Worm (Caenorhabditis elegans) whole organism, mixed stage, embryonic: Measurements from ENCODE around the gene tre-4.

Experiments used
- M03D4.4 ChIP-seq: sonication (generic microtip); optimal IDR thresholded peaks from 2 replicates; lab custom pipeline; 2017; ENCODE audit warnings: mild to moderate bottlenecking, missing genetic modification characterization, missing compliant biosample characterization
- bed-3 ChIP-seq: fragments of 200-800 bp; sonication (Bioruptor generic); optimal IDR thresholded peaks from 3 replicates; lab custom pipeline; 2018; ENCODE audit warnings: mild to moderate bottlenecking, missing genetic modification characterization, moderate library complexity, missing compliant biosample characterization
- blmp-1 ChIP-seq: fragments of 150-350 bp; optimal IDR thresholded peaks from 2 replicates; lab custom pipeline; 2014; ENCODE audit warnings: missing biosample characterization, missing genetic modification characterization
- ceh-39 ChIP-seq: fragments of 150-350 bp; optimal IDR thresholded peaks from 2 replicates; lab custom pipeline; 2014; ENCODE audit warnings: missing biosample characterization, missing genetic modification characterization
- ceh-43 ChIP-seq: fragments of 200-800 bp; sonication (Bioruptor generic); optimal IDR thresholded peaks from 2 replicates; lab custom pipeline; 2018; ENCODE audit warnings: mild to moderate bottlenecking, missing genetic modification characterization, moderate library complexity, missing compliant biosample characterization
- ceh-83 ChIP-seq: fragments of 200-800 bp; sonication (Bioruptor generic); optimal IDR thresholded peaks from 2 replicates; lab custom pipeline; 2018; ENCODE audit warnings: mild to moderate bottlenecking, missing genetic modification characterization, missing compliant biosample characterization
- ces-1 ChIP-seq: fragments of 150-350 bp; optimal IDR thresholded peaks from 2 replicates; lab custom pipeline; 2014; ENCODE audit warnings: missing biosample characterization, missing genetic modification reagents, missing genetic modification characterization
- cnd-1 ChIP-seq: fragments of 200-800 bp; sonication (Bioruptor generic); optimal IDR thresholded peaks from 2 replicates; lab custom pipeline; 2018; ENCODE audit warnings: mild to moderate bottlenecking, missing genetic modification characterization, missing compliant biosample characterization
- drap-1 ChIP-seq: fragments of 200-800 bp; sonication (Bioruptor generic); optimal IDR thresholded peaks from 3 replicates; lab custom pipeline; 2018; ENCODE audit warnings: mild to moderate bottlenecking, missing genetic modification characterization, missing compliant biosample characterization
- elt-1 ChIP-seq: sonication (generic microtip); optimal IDR thresholded peaks from 2 replicates; lab custom pipeline; 2017; ENCODE audit warnings: missing genetic modification characterization, mild to moderate bottlenecking, missing compliant biosample characterization, antibody characterized with exemption, moderate library complexity, borderline replicate concordance; ENCODE audit not compliant: insufficient read depth
- elt-3 ChIP-seq: fragments of 150-350 bp; optimal IDR thresholded peaks from 2 replicates; lab custom pipeline; 2014; ENCODE audit warnings: missing biosample characterization, missing genetic modification characterization
- flh-1 ChIP-seq: fragments of 200-800 bp; sonication (Bioruptor generic); optimal IDR thresholded peaks from 2 replicates; lab custom pipeline; 2018; ENCODE audit warnings: mild to moderate bottlenecking, missing genetic modification characterization, moderate library complexity, missing compliant biosample characterization
- ham-2 ChIP-seq: fragments of 200-800 bp; sonication (Bioruptor generic); optimal IDR thresholded peaks from 2 replicates; lab custom pipeline; 2018; ENCODE audit warnings: mild to moderate bottlenecking, missing genetic modification characterization, missing compliant biosample characterization
- hlh-1 ChIP-seq: fragments of 150-350 bp; optimal IDR thresholded peaks from 2 replicates; lab custom pipeline; 2014; ENCODE audit warnings: missing biosample characterization, missing genetic modification reagents, missing genetic modification characterization
- lin-13 ChIP-seq: fragments of 150-350 bp; optimal IDR thresholded peaks from 2 replicates; lab custom pipeline; 2014; ENCODE audit warnings: missing biosample characterization, missing genetic modification characterization
- lin-32 ChIP-seq: fragments of 200-800 bp; sonication (Bioruptor generic); optimal IDR thresholded peaks from 2 replicates; lab custom pipeline; 2018; ENCODE audit warnings: mild to moderate bottlenecking, missing genetic modification characterization, missing compliant biosample characterization
- lsy-2 ChIP-seq: fragments of 150-350 bp; optimal IDR thresholded peaks from 2 replicates; lab custom pipeline; 2014; ENCODE audit warnings: missing biosample characterization, missing genetic modification characterization
- mab-5 ChIP-seq: fragments of 150-350 bp; optimal IDR thresholded peaks from 2 replicates; lab custom pipeline; 2014; ENCODE audit warnings: missing biosample characterization, missing genetic modification characterization
- mep-1 ChIP-seq: fragments of 150-350 bp; optimal IDR thresholded peaks from 2 replicates; lab custom pipeline; 2017; ENCODE audit warnings: missing biosample characterization, missing genetic modification reagents, missing genetic modification characterization, inconsistent platforms
- mls-2 ChIP-seq: sonication (generic microtip); optimal IDR thresholded peaks from 2 replicates; lab custom pipeline; 2016; ENCODE audit warnings: mild to moderate bottlenecking, missing genetic modification characterization, moderate library complexity, missing compliant biosample characterization
- nhr-12 ChIP-seq: fragments of 150-350 bp; optimal IDR thresholded peaks from 2 replicates; lab custom pipeline; 2014; ENCODE audit warnings: missing biosample characterization, missing genetic modification characterization
- nhr-2 ChIP-seq: fragments of 150-350 bp; optimal IDR thresholded peaks from 2 replicates; lab custom pipeline; 2014; ENCODE audit warnings: missing biosample characterization, missing genetic modification characterization
- nhr-76 ChIP-seq: sonication (generic microtip); optimal IDR thresholded peaks from 2 replicates; lab custom pipeline; 2017; ENCODE audit warnings: missing biosample characterization, missing genetic modification characterization
- pha-4 ChIP-seq: fragments of 150-350 bp; optimal IDR thresholded peaks from 2 replicates; lab custom pipeline; 2018; ENCODE audit warnings: missing biosample characterization, missing genetic modification reagents, missing genetic modification characterization
- sem-2 ChIP-seq: fragments of 200-800 bp; sonication (Bioruptor generic); optimal IDR thresholded peaks from 2 replicates; lab custom pipeline; 2018; ENCODE audit warnings: mild to moderate bottlenecking, missing genetic modification characterization, missing compliant biosample characterization
- snpc-4 ChIP-seq: fragments of 150-350 bp; optimal IDR thresholded peaks from 2 replicates; lab custom pipeline; 2014; ENCODE audit warnings: missing biosample characterization, missing genetic modification characterization
- sptf-1 ChIP-seq: sonication (generic microtip); optimal IDR thresholded peaks from 2 replicates; lab custom pipeline; 2017; ENCODE audit warnings: mild to moderate bottlenecking, missing genetic modification characterization, moderate library complexity, missing compliant biosample characterization
- tbx-8 ChIP-seq: fragments of 200-800 bp; sonication (Bioruptor generic); optimal IDR thresholded peaks from 2 replicates; lab custom pipeline; 2018; ENCODE audit warnings: mild to moderate bottlenecking, missing genetic modification characterization, moderate library complexity, missing compliant biosample characterization
- unc-120 ChIP-seq: sonication (generic microtip); optimal IDR thresholded peaks from 2 replicates; lab custom pipeline; 2017; ENCODE audit warnings: missing genetic modification characterization, missing compliant biosample characterization; ENCODE audit not compliant: poor library complexity, severe bottlenecking
- unc-39 ChIP-seq: fragments of 150-350 bp; optimal IDR thresholded peaks from 2 replicates; lab custom pipeline; 2014; ENCODE audit warnings: missing biosample characterization, missing genetic modification characterization
- unc-62 ChIP-seq: fragments of 150-350 bp; optimal IDR thresholded peaks from 2 replicates; lab custom pipeline; 2014; ENCODE audit warnings: missing biosample characterization, missing genetic modification reagents, missing genetic modification characterization
- zip-8 ChIP-seq: fragments of 150-350 bp; optimal IDR thresholded peaks from 2 replicates; lab custom pipeline; 2014; ENCODE audit warnings: missing biosample characterization, missing genetic modification characterization
- ztf-11 ChIP-seq: fragments of 150-350 bp; optimal IDR thresholded peaks from 2 replicates; lab custom pipeline; 2014; ENCODE audit warnings: missing biosample characterization, missing genetic modification characterization

Gene tre-4

ce11 chrX:13443283-13443682 lies 28.7 kb upstream of the tre-4 start:
- TF ChIP-seq flh-1 (GFP tag; lab: Kevin White, UChicago) (no peak), nhr-12 (tag; lab: Kevin White, UChicago) (no peak), unc-120 (tag; lab: Kevin White, UChicago) (no peak), lin-32 (no peak), nhr-76 (no peak), blmp-1 (tag; lab: Kevin White, UChicago) (no peak), elt-1 (tag; lab: Kevin White, UChicago) (no peak), ceh-83 (GFP tag; lab: Kevin White, UChicago) (no peak), mls-2 (tag; lab: Kevin White, UChicago) (no peak), unc-62 (GFP tag; lab: Kevin White, UChicago) (no peak), zip-8 (no peak)

- TF ChIP-seq ces-1 (GFP tag; lab: Kevin White, UChicago) (no peak), cnd-1 (tag; lab: Kevin White, UChicago) (no peak), ceh-83 (GFP tag; lab: Kevin White, UChicago) (no peak), nhr-76 (no peak), bed-3 (GFP tag; lab: Kevin White, UChicago) (no peak), hlh-1 (tag; lab: Kevin White, UChicago) (no peak), lsy-2 (tag; lab: Kevin White, UChicago) (no peak), tbx-8 (GFP tag; lab: Kevin White, UChicago) (no peak), pha-4 (tag; lab: Kevin White, UChicago) (no peak), lin-32 (no peak), unc-39 (tag; lab: Kevin White, UChicago) (no peak), mep-1 (no peak), ham-2 (GFP tag; lab: Kevin White, UChicago) (no peak)
Observed at ce11 chrX:13444267-13444666, 27.7 kb upstream of the tre-4 start.

DNA sequence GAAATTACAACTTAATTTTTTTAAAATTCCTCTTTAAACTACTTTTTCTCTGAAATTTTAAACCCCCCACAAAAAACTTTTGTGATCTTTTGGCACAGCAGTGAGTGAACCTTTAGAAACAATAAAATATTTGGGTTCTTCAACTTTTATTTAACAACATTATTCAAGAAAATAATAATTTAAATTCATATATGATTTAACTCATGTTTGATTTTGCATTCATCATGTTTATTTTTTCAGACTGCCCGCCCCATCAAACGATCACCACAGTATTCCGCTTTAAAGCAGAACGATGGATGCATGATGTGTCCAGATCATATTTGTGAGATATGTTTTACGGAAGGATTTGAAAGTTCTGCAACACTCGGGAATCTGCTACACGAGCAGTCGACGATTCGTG lies 25.5 kb upstream of the tre-4 start, which contains the start of gene set-8:
Gene set-8 (plus strand): TSS at position 301 of the 400 bp plus-strand sequence.
- TF ChIP-seq mab-5 (tag; lab: Kevin White, UChicago) = no peak
- no peak for TF ChIP-seq nhr-76
- TF ChIP-seq hlh-1 (tag; lab: Kevin White, UChicago) = no peak
- no peak for TF ChIP-seq snpc-4 (tag; lab: Kevin White, UChicago)
- TF ChIP-seq ceh-39 (tag; lab: Kevin White, UChicago) = no peak
- TF ChIP-seq cnd-1 (tag; lab: Kevin White, UChicago) = no peak
- TF ChIP-seq ztf-11 (tag; lab: Kevin White, UChicago) = no peak

DNA sequence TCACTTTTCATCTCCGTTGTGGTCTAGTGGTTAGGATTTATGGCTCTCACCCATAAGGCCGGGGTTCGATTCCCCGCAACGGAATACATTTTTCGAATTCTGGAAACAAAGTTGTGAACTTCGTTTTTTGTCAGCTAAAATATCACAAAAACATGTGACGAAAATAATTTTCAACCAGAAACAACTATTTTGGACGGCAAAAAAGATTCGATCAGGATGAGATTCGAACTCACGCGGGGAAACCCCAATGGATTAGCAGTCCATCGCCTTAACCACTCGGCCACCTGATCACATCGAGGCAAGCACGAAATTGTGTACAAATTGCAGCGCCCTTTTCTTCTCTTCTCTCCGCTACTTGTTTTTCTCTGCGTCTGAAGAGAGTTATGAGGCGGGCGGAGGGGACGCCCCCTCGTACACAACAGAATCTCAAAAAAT lies 23.3 kb upstream of the tre-4 start:
- peak; percentile 69 for TF ChIP-seq ham-2 (GFP tag; lab: Kevin White, UChicago)
- TF ChIP-seq mep-1 = peak; percentile 6
- TF ChIP-seq M03D4.4 = peak; percentile 65
- TF ChIP-seq flh-1 (GFP tag; lab: Kevin White, UChicago) = peak; percentile 21
- peak; percentile 46 for TF ChIP-seq sem-2 (GFP tag; lab: Kevin White, UChicago)
- TF ChIP-seq mls-2 (tag; lab: Kevin White, UChicago) = peak; percentile 87
- peak; percentile 88 for TF ChIP-seq sptf-1 (tag; lab: Kevin White, UChicago)
- peak; percentile 31 for TF ChIP-seq cnd-1 (tag; lab: Kevin White, UChicago)
- TF ChIP-seq ces-1 (GFP tag; lab: Kevin White, UChicago) = peak; percentile 27
- TF ChIP-seq unc-120 (tag; lab: Kevin White, UChicago) = peak; percentile 54
- TF ChIP-seq ceh-43 (GFP tag; lab: Kevin White, UChicago) = peak; percentile 64
- TF ChIP-seq bed-3 (GFP tag; lab: Kevin White, UChicago) = peak; percentile 43
- peak; percentile 83 for TF ChIP-seq drap-1 (GFP tag; lab: Kevin White, UChicago)
- peak; percentile 39 for TF ChIP-seq tbx-8 (GFP tag; lab: Kevin White, UChicago)
- TF ChIP-seq ceh-83 (GFP tag; lab: Kevin White, UChicago) = peak; percentile 83
- TF ChIP-seq lin-32 = peak; percentile 64

DNA sequence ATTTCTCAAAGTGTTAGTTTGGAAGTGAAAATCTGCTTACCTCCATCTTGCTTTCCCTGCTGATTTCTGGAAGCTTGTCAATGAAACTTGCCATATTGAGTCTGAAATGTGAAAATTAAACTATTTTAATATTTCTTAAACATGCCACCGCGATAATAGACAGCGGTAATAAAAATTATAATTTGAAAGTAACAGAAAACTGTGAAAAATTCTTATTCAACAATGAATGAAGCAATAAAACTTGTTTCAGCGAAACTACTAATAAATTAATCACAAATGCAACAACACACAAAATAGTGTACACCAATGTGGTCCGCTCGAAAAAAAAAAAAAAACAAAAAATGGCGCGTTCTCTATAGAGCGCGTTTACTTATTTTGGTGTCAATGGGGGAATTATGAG lies 20.4 kb upstream of the tre-4 start, which contains the start of gene F02D10.6:
Gene F02D10.6 (minus strand): TSS at position 101 of the 400 bp plus-strand sequence.
- TF ChIP-seq ceh-43 (GFP tag; lab: Kevin White, UChicago) (no peak), lin-13 (tag; lab: Kevin White, UChicago) (no peak), bed-3 (GFP tag; lab: Kevin White, UChicago) (no peak), lsy-2 (tag; lab: Kevin White, UChicago) (no peak), pha-4 (tag; lab: Kevin White, UChicago) (no peak), flh-1 (GFP tag; lab: Kevin White, UChicago) (no peak), tbx-8 (GFP tag; lab: Kevin White, UChicago) (no peak), nhr-12 (tag; lab: Kevin White, UChicago) (no peak), elt-3 (tag; lab: Kevin White, UChicago) (no peak), drap-1 (GFP tag; lab: Kevin White, UChicago) (no peak), nhr-2 (tag; lab: Kevin White, UChicago) (no peak), sem-2 (GFP tag; lab: Kevin White, UChicago) (no peak), unc-39 (tag; lab: Kevin White, UChicago) (no peak), snpc-4 (tag; lab: Kevin White, UChicago) (no peak), unc-120 (tag; lab: Kevin White, UChicago) (no peak), ces-1 (GFP tag; lab: Kevin White, UChicago) (no peak), ham-2 (GFP tag; lab: Kevin White, UChicago) (no peak), ztf-11 (tag; lab: Kevin White, UChicago) (no peak)
- TF ChIP-seq, all 35 proteins: peak for 0
